Fruit fly (Drosophila melanogaster): ENCODE data around the gene LysE.

LysE gene

DNA sequence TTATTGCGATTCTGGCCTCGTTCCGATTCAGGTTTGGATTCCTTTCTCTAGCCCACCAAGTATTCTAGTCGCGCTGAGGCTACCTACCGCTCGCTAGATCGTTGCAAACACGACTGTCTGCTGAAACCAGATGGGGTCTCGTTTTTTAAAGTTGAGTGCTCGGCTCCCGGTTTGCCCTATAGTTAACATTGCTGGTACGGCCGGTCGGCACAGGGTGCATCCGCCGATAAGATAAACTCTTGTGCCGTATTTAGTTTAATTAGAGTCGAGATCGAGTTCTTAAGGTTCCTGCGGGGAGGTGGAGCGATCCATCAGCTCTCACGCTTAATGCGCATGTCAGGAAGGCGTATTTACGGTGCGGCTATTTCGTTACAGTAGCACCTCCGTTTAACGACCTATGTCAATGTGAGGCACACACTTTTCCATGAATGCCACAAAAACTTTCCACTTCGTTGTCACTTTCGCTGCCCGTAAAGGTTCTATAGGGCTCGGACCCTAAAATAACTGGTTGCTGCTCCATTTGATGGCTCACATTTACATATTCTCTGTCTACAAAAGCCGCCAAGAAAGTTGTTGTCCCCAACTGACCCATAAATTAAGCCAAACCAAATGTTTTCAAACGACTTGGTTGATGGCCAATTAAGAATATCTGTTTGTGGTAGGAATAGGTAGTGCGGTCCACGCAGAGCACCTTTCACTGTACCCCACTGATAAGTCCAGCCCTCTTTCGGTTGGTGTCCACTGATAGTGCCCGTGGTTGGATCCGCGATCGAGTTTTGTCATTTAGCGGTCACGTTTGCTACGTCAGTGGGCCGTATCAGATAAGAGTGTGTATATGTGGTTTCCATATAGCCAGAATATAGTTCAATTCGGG is 7.7 kb upstream of the LysE start, which contains the start of gene CG9119 (continued):
- TF ChIP-seq fd102C (GFP tag; optimal IDR thresholded peaks at IDR 0.05) = no peak
- peak; percentile 29; the same call in 1 of the 2 replicates for TF ChIP-seq E2f2 (GFP tag; IDR thresholded peaks at IDR 0.05)
- no peak for TF ChIP-seq NK7.1 (GFP tag; optimal IDR thresholded peaks at IDR 0.05)
- TF ChIP-seq ewg (GFP tag; optimal IDR thresholded peaks at IDR 0.05) = peak; percentile 38
- peak; percentile 75 for TF ChIP-seq Meics (GFP tag; optimal IDR thresholded peaks at IDR 0.05)
- TF ChIP-seq CG9797 (GFP tag; optimal IDR thresholded peaks at IDR 0.05) = no peak
- TF ChIP-seq CG4360 (GFP tag; IDR thresholded peaks at IDR 0.05) = no peak
- no peak for TF ChIP-seq CG31388 (GFP tag; optimal IDR thresholded peaks at IDR 0.05)
- TF ChIP-seq CG12659 (GFP tag; optimal IDR thresholded peaks at IDR 0.05) = peak; percentile 69
- peak; percentile 57 for TF ChIP-seq PHDP (tag; optimal IDR thresholded peaks at IDR 0.05)
- no peak for TF ChIP-seq Mrtf (GFP tag; IDR thresholded peaks at IDR 0.05)
- no peak for TF ChIP-seq Poxn (GFP tag; IDR thresholded peaks at IDR 0.05)
- peak; percentile 48 for TF ChIP-seq CG17359 (tag; optimal IDR thresholded peaks at IDR 0.05)
- 0 out of 2 replicates have a peak, but pooled peaks have one; percentile 6 for TF ChIP-seq ara (GFP tag; IDR thresholded peaks at IDR 0.05)
- peak; percentile 51 for TF ChIP-seq pum (GFP tag; optimal IDR thresholded peaks at IDR 0.05)
- no peak for TF ChIP-seq pan (optimal IDR thresholded peaks at IDR 0.05)
- TF ChIP-seq pan (GFP tag; optimal IDR thresholded peaks at IDR 0.05 in 1 of 2, IDR thresholded peaks at IDR 0.05 in 1 of 2) = peak in 1 of 2 experiments; percentile 45
- TF ChIP-seq CG11560 (tag; IDR thresholded peaks at IDR 0.05) = peak; percentile 59; the same call in 2 of the 3 replicates
- TF ChIP-seq Hr51 (GFP tag; optimal IDR thresholded peaks at IDR 0.05) = peak; percentile 37 to 67
- peak; percentile 42 for TF ChIP-seq HmgZ (tag; optimal IDR thresholded peaks at IDR 0.05)
- peak; percentile 75 for TF ChIP-seq Hand (GFP tag; optimal IDR thresholded peaks at IDR 0.05)
- no peak for TF ChIP-seq Sry-β (GFP tag; optimal IDR thresholded peaks at IDR 0.05)
- TF ChIP-seq CG4328 (GFP tag; optimal IDR thresholded peaks at IDR 0.05) = peak; percentile 52
- no peak for TF ChIP-seq toy (GFP tag; IDR thresholded peaks at IDR 0.05)
- TF ChIP-seq al (GFP tag; IDR thresholded peaks at IDR 0.05) = no peak; the same call in 1 of the 2 replicates
- TF ChIP-seq Elba2 (GFP tag; optimal IDR thresholded peaks at IDR 0.05) = no peak
- peak in 1 of 3 experiments; percentile 44 for TF ChIP-seq lola (GFP tag; optimal IDR thresholded peaks at IDR 0.05)
- TF ChIP-seq CG9609 (GFP tag; optimal IDR thresholded peaks at IDR 0.05) = peak; percentile 61
- peak; percentile 20 for TF ChIP-seq CG3163 (GFP tag; optimal IDR thresholded peaks at IDR 0.05)
- no peak for TF ChIP-seq dan (GFP tag; IDR thresholded peaks at IDR 0.05)
- TF ChIP-seq run (tag; optimal IDR thresholded peaks at IDR 0.05) = peak; percentile 69
- TF ChIP-seq fd3F (GFP tag; optimal IDR thresholded peaks at IDR 0.05) = peak; percentile 47
- TF ChIP-seq Mad (GFP tag; optimal IDR thresholded peaks at IDR 0.05) = peak; percentile 30
- TF ChIP-seq Dip3 (GFP tag; optimal IDR thresholded peaks at IDR 0.05) = peak; percentile 80
- TF ChIP-seq CG11093 (GFP tag; IDR thresholded peaks at IDR 0.05) = peak; percentile 51; the same call in 1 of the 3 replicates
- no peak for TF ChIP-seq dati (GFP tag; IDR thresholded peaks at IDR 0.05)
- peak; percentile 44; the same call in 1 of the 2 replicates for TF ChIP-seq wor (GFP tag; IDR thresholded peaks at IDR 0.05)
- TF ChIP-seq CG18599 (GFP tag; optimal IDR thresholded peaks at IDR 0.05) = peak; percentile 86
- TF ChIP-seq Ets97D (GFP tag; optimal IDR thresholded peaks at IDR 0.05) = no peak
- peak; percentile 68 for TF ChIP-seq CG10147 (GFP tag; optimal IDR thresholded peaks at IDR 0.05)
- TF ChIP-seq CG8924 (tag; optimal IDR thresholded peaks at IDR 0.05) = peak; percentile 68
- TF ChIP-seq org-1 (GFP tag; optimal IDR thresholded peaks at IDR 0.05) = peak; percentile 80
- no peak for TF ChIP-seq gro (GFP tag; optimal IDR thresholded peaks at IDR 0.05)
- peak; percentile 13 for TF ChIP-seq CG7928 (GFP tag; optimal IDR thresholded peaks at IDR 0.05)
- TF ChIP-seq repo (GFP tag; optimal IDR thresholded peaks at IDR 0.05) = no peak
- no peak for TF ChIP-seq nerfin-2 (GFP tag; IDR thresholded peaks at IDR 0.05; ENCODE audit: partially characterized antibody)
- TF ChIP-seq lmd (GFP tag; IDR thresholded peaks at IDR 0.05) = peak; percentile 70
- no peak for TF ChIP-seq fru (optimal IDR thresholded peaks at IDR 0.05)
- peak; percentile 45 for TF ChIP-seq Mes4 (GFP tag; optimal IDR thresholded peaks at IDR 0.05)
